Fruit fly (Drosophila melanogaster) whole organism, wandering third instar larva: ENCODE data around the gene lectin-21Cb.
A peak's percentile ranks its signal among the peaks of the same experiment; 100 is the strongest.

Experiments
- Abd-B ChIP-seq: fragments of >200 bp; optimal IDR thresholded peaks from 2 replicates; lab custom pipeline; 2017; ENCODE audit warnings: missing biosample characterization, missing genetic modification characterization
- CG32264 ChIP-seq: fragments of 200-800 bp; sonication (Bioruptor generic); optimal IDR thresholded peaks from 2 replicates; lab custom pipeline; 2016; ENCODE audit warnings: missing biosample characterization, missing genetic modification characterization
- CG9705 ChIP-seq: fragments of 200-800 bp; sonication (Bioruptor generic); optimal IDR thresholded peaks from 2 replicates; lab custom pipeline; 2018; ENCODE audit warnings: missing biosample characterization, mild to moderate bottlenecking, missing genetic modification characterization
- CrebA ChIP-seq: fragments of 200-800 bp; sonication (Bioruptor generic); optimal IDR thresholded peaks from 2 replicates; lab custom pipeline; 2016; ENCODE audit warnings: missing biosample characterization, mild to moderate bottlenecking, missing genetic modification characterization, borderline replicate concordance
- Dfd ChIP-seq: fragments of >200 bp; optimal IDR thresholded peaks from 2 replicates; lab custom pipeline; 2017; ENCODE audit warnings: missing biosample characterization, missing genetic modification characterization
- Dif ChIP-seq: fragments of 200-275, 200-300 bp; sonication (Bioruptor generic); optimal IDR thresholded peaks from 2 replicates; lab custom pipeline; 2018; ENCODE audit warnings: missing biosample characterization, missing genetic modification characterization; ENCODE audit not compliant: partially characterized antibody
- HLH106 ChIP-seq: fragments of 200-800 bp; optimal IDR thresholded peaks from 3 replicates; lab custom pipeline; 2019; ENCODE audit warnings: missing biosample characterization, mild to moderate bottlenecking, missing genetic modification characterization, moderate library complexity
- Hr78 ChIP-seq: fragments of >200 bp; optimal IDR thresholded peaks from 2 replicates; lab custom pipeline; 2017; ENCODE audit warnings: missing biosample characterization, missing genetic modification characterization
- Hr83 ChIP-seq: fragments of 200-300 bp; sonication (Bioruptor generic); optimal IDR thresholded peaks from 2 replicates; lab custom pipeline; 2016; ENCODE audit warnings: missing biosample characterization, mild to moderate bottlenecking, missing genetic modification characterization, moderate library complexity; ENCODE audit not compliant: poor library complexity, severe bottlenecking
- Jra ChIP-seq: sonication (Bioruptor generic); optimal IDR thresholded peaks from 2 replicates; lab custom pipeline; 2016; ENCODE audit warnings: missing biosample characterization, missing genetic modification characterization
- Mio ChIP-seq: sonication (Bioruptor generic); optimal IDR thresholded peaks from 2 replicates; lab custom pipeline; 2016; ENCODE audit warnings: missing biosample characterization, missing genetic modification characterization
- Myc ChIP-seq: fragments of >200 bp; optimal IDR thresholded peaks from 2 replicates; lab custom pipeline; 2017
- OdsH ChIP-seq: fragments of 200-800 bp; sonication (Bioruptor generic); optimal IDR thresholded peaks from 2 replicates; lab custom pipeline; 2016; ENCODE audit warnings: missing biosample characterization, mild to moderate bottlenecking, missing genetic modification characterization
- Rel ChIP-seq, 2 experiments: fragments of 200-800 bp; sonication (Bioruptor generic) in 1 of 2; optimal IDR thresholded peaks; 2 replicates in 1 of 2; 3 replicates in 1 of 2; lab custom pipeline; 2016 to 2019; ENCODE audit warnings: mild to moderate bottlenecking in 2 of 2, missing biosample characterization in 2 of 2, missing genetic modification characterization in 2 of 2, moderate library complexity in 1 of 2
- Sp1 ChIP-seq: fragments of 200-800 bp; sonication (Bioruptor generic); optimal IDR thresholded peaks from 3 replicates; lab custom pipeline; 2019; ENCODE audit warnings: missing biosample characterization, mild to moderate bottlenecking, missing genetic modification characterization, moderate library complexity
- Vsx2 ChIP-seq: fragments of 200-300, 225-300 bp; sonication (Bioruptor generic); optimal IDR thresholded peaks from 2 replicates; lab custom pipeline; 2018; ENCODE audit warnings: missing biosample characterization, missing genetic modification characterization; ENCODE audit not compliant: partially characterized antibody
- br ChIP-seq: fragments of 200-800 bp; sonication (Bioruptor generic); optimal IDR thresholded peaks from 2 replicates; lab custom pipeline; 2016; ENCODE audit warnings: missing biosample characterization, missing genetic modification characterization
- brk ChIP-seq: fragments of 200-800 bp; sonication (Bioruptor generic); optimal IDR thresholded peaks from 2 replicates; lab custom pipeline; 2016; ENCODE audit warnings: missing biosample characterization, mild to moderate bottlenecking, missing genetic modification characterization
- dl ChIP-seq, 2 experiments: fragments of 175-275, 200-275 bp in 1 of 2; fragments of 200-275 bp in 1 of 2; sonication (Bioruptor generic); optimal IDR thresholded peaks; lab custom pipeline; 2018; ENCODE audit warnings: mild to moderate bottlenecking in 2 of 2, missing biosample characterization in 2 of 2, missing genetic modification characterization in 2 of 2, moderate library complexity in 2 of 2; ENCODE audit not compliant: partially characterized antibody in 2 of 2, insufficient read depth in 1 of 2
- dsf ChIP-seq: sonication (Bioruptor generic); optimal IDR thresholded peaks from 2 replicates; lab custom pipeline; 2016; ENCODE audit warnings: missing biosample characterization, missing genetic modification characterization, borderline replicate concordance
- ey ChIP-seq: fragments of 200-800 bp; sonication (Bioruptor generic); optimal IDR thresholded peaks from 2 replicates; lab custom pipeline; 2016; ENCODE audit warnings: missing biosample characterization, missing genetic modification characterization
- foxo ChIP-seq, 2 experiments: fragments of 200-800 bp; sonication (Bioruptor generic); optimal IDR thresholded peaks; 2 replicates in 1 of 2; 3 replicates in 1 of 2; lab custom pipeline; 2016 to 2017; ENCODE audit warnings: missing biosample characterization in 2 of 2, missing genetic modification characterization in 2 of 2
- fru ChIP-seq: fragments of 200-800 bp; sonication (Bioruptor generic); optimal IDR thresholded peaks from 3 replicates; lab custom pipeline; 2016; ENCODE audit warnings: missing biosample characterization, mild to moderate bottlenecking, missing genetic modification characterization
- h ChIP-seq: fragments of 200-800 bp; sonication (Bioruptor generic); optimal IDR thresholded peaks from 3 replicates; lab custom pipeline; 2016; ENCODE audit warnings: missing biosample characterization, mild to moderate bottlenecking, missing genetic modification characterization
- jim ChIP-seq: fragments of 175-275, 200-325 bp; sonication (Bioruptor generic); optimal IDR thresholded peaks from 2 replicates; lab custom pipeline; 2016; ENCODE audit warnings: missing biosample characterization, mild to moderate bottlenecking, missing genetic modification characterization
- lola ChIP-seq: fragments of >200 bp; optimal IDR thresholded peaks from 2 replicates; lab custom pipeline; 2017; ENCODE audit warnings: missing biosample characterization, missing genetic modification characterization
- pan ChIP-seq: fragments of >200 bp; optimal IDR thresholded peaks from 2 replicates; lab custom pipeline; 2017
- psq ChIP-seq: fragments of 200-800 bp; sonication (Bioruptor generic); optimal IDR thresholded peaks from 3 replicates; lab custom pipeline; 2017; ENCODE audit warnings: missing biosample characterization, mild to moderate bottlenecking, missing genetic modification characterization, moderate library complexity
- rgr ChIP-seq: fragments of 200-800 bp; sonication (Bioruptor generic); optimal IDR thresholded peaks from 3 replicates; lab custom pipeline; 2016; ENCODE audit warnings: missing biosample characterization, mild to moderate bottlenecking, missing genetic modification characterization
- sv ChIP-seq: fragments of 200-800 bp; sonication (Bioruptor generic); optimal IDR thresholded peaks from 3 replicates; lab custom pipeline; 2016; ENCODE audit warnings: missing biosample characterization, missing genetic modification characterization
- tai ChIP-seq: sonication (Bioruptor generic); optimal IDR thresholded peaks from 2 replicates; lab custom pipeline; 2016; ENCODE audit warnings: missing biosample characterization, missing genetic modification characterization
- usp ChIP-seq: fragments of >200 bp; optimal IDR thresholded peaks from 2 replicates; lab custom pipeline; 2017; ENCODE audit warnings: missing biosample characterization, missing genetic modification characterization
- woc ChIP-seq: sonication (Bioruptor generic); optimal IDR thresholded peaks from 2 replicates; lab custom pipeline; 2016; ENCODE audit warnings: missing biosample characterization, mild to moderate bottlenecking, missing genetic modification characterization

lectin-21Cb gene

DNA sequence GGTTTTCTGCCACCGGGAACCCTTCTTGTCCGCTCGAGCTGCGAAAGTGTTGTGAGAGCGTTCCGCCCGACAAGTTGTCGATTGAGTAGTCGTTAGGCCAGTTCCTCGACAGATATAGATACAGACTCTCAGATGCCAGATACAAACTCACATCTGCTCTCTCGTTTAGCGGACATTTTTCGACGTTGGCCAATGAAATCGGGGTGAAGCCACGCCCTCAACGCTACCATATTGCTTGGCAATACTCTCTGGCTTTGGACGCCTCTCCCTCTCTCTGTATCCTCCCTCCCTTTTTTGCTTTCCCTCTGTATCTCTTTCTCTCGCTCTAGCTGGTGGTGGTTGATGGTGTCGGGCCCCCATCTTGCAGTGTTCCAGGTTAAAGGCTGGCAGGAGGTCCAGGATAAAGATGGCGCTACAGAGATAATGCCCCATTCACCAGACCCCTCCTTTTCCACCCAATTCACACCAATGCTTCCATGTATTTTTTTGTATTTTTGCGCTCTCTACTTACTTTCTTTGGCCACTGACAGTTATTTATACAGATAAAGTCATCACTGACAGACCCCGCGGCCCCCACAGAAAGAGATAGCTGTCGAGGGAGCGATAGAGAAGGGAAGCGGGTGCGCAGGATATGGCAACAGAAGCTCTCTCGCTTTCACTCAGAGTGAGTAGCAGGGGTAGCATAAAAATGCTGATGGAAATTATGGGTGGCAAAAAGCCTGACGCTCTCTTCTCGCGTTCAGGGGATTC, 26.2 kb downstream of the lectin-21Cb start, which contains the start of gene Gsc:
Gsc (minus strand) TSS at position 51 of the 750 bp plus-strand sequence.
- no peak for TF ChIP-seq lola
- TF ChIP-seq pan (lab: Kevin White, UChicago), result no peak
- TF ChIP-seq Vsx2 (GFP tag; lab: Kevin White, UChicago), result no peak
- no peak for TF ChIP-seq sv (GFP tag; lab: Kevin White, UChicago)
- TF ChIP-seq Sp1 (GFP tag; lab: Kevin White, UChicago), result no peak
- peak; percentile 87 for TF ChIP-seq Dif
- TF ChIP-seq dl (GFP tag; optimal IDR thresholded peaks at IDR 0.05; lab: Kevin White, UChicago; ENCODE audit: insufficient read depth in 1 of 2, partially characterized antibody in 2 of 2), result peak; percentile 66 to 85

DNA sequence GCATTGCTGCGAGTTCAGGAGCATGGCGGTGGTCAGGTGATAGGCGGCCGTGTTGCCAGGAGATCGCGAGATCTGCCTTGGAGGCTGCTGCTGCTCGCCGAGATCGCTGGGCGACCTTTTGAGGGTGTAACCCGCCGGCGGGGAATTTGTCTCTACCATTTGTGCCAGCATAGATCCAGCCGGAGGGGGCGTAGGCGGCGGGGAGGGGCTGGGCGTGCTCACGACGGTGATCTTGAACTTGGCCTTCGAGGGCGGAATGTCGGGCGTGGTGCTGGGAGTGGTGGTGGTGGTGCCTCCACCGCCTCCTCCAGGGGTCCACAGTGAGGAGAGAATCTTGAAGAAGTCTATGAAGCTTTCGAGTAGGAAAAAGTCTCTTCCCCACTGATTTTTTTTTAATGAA, 27.0 kb downstream of the lectin-21Cb start:
- TF ChIP-seq Dfd (GFP tag; lab: Kevin White, UChicago) (peak; percentile 91), h (no peak), Mio (GFP tag; lab: Kevin White, UChicago) (no peak)

DNA sequence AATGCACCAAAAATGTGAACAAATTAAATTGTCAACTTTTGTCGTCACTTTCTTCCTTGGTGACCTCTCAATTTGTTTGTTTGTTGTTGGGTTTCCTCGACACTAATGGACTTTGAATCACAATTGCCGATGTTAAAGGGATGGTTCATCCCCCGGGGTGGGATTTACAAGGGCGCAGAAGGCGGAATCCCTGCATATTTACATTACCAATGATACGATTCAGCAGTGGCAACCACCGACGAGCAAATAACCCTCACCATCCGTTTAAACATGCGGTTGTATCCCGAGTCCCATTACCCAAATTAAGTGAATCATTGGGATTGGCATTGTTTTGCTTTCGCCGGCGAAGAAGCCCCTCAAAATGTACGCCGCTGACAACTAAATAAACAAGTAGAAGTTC, 29.5 kb downstream of the lectin-21Cb start:
- TF ChIP-seq Jra (GFP tag; lab: Kevin White, UChicago), result no peak
- TF ChIP-seq usp (GFP tag; lab: Kevin White, UChicago), result no peak

DNA sequence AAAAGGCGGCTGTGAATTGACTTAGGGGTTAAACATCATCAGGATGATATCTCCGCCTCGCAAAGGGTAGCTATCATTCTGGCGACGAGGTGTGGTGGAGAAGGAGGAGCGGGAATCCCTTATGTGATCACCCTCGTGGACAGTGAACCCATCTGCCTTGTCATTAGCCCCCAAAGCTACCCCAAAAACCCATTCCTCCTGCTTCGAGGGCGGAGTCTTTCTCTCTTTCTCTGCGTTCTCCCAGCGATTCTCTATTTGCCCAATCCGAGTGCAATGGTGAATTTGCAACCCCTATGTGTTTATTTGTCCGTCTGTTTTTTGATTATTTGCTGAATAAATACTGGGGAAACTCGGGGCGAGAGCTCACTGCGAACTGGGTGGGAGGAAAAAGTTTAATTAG, 35.7 kb downstream of the lectin-21Cb start:
- TF ChIP-seq sv (GFP tag; lab: Kevin White, UChicago), result no peak
- TF ChIP-seq Vsx2 (GFP tag; lab: Kevin White, UChicago), result peak; percentile 41
- TF ChIP-seq, all 38 proteins: peak for 1

DNA sequence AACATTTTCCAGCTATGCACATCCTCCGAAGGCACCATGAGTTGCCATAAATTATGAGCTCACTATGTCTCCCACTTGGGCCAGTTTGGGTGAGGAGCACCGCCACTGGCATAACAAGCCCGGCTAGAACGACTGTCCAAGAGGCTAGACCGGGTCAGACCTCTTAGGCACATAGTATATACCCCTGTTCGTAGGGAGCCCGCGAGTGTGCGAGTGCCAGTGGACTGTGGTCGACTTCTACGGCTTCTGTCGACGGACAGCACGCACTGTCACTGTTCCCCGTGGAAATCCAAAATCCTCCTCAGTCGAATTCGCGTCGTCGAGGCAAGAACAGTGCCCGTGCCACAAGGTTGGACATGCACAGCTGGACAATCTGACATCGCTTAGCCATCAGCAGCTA, 43.8 kb downstream of the lectin-21Cb start, which contains the start of gene Pph13:
Pph13 (plus strand) TSS at position 301 of the 400 bp plus-strand sequence.
- TF ChIP-seq Vsx2 (GFP tag; lab: Kevin White, UChicago) (no peak), dsf (GFP tag; lab: Kevin White, UChicago) (no peak), rgr (no peak), jim (GFP tag; lab: Kevin White, UChicago) (no peak), Myc (lab: Kevin White, UChicago) (no peak), woc (no peak), CG32264 (GFP tag; lab: Kevin White, UChicago) (no peak), usp (GFP tag; lab: Kevin White, UChicago) (no peak), CrebA (GFP tag; lab: Kevin White, UChicago) (no peak)
- TF ChIP-seq, all 38 proteins: peak for 0

- TF ChIP-seq Mio (GFP tag; lab: Kevin White, UChicago) (no peak), jim (GFP tag; lab: Kevin White, UChicago) (no peak), Myc (lab: Kevin White, UChicago) (peak; percentile 73)
These were observed 44.3 kb downstream of the lectin-21Cb start, which contains the start of gene Ptth for dm6 chr2L:576559-577184. Gene Ptth, minus strand, starts transcription at chr2L:576896.

- TF ChIP-seq foxo (GFP tag; optimal IDR thresholded peaks at IDR 0.05; lab: Kevin White, UChicago) (peak in 1 of 2 experiments; percentile 89), Dfd (GFP tag; lab: Kevin White, UChicago) (no peak), br (GFP tag; lab: Kevin White, UChicago) (peak; percentile 87), Hr83 (GFP tag; lab: Kevin White, UChicago) (peak; percentile 69), h (peak; percentile 91), tai (GFP tag; lab: Kevin White, UChicago) (no peak), Hr78 (GFP tag; lab: Kevin White, UChicago) (no peak), Rel (GFP tag; optimal IDR thresholded peaks at IDR 0.05; lab: Kevin White, UChicago) (no peak), Rel (tag; optimal IDR thresholded peaks at IDR 0.05; lab: Kevin White, UChicago) (peak; percentile 75), Mio (GFP tag; lab: Kevin White, UChicago) (peak; percentile 64), ey (peak; percentile 78), Abd-B (GFP tag; lab: Kevin White, UChicago) (no peak), Dif (no peak), HLH106 (tag; lab: Kevin White, UChicago) (peak; percentile 87), brk (GFP tag; lab: Kevin White, UChicago) (no peak), sv (GFP tag; lab: Kevin White, UChicago) (peak; percentile 92), CG9705 (peak; percentile 80), woc (peak; percentile 94), pan (lab: Kevin White, UChicago) (no peak), Myc (lab: Kevin White, UChicago) (peak; percentile 99), fru (GFP tag; lab: Kevin White, UChicago) (peak; percentile 89), CG32264 (GFP tag; lab: Kevin White, UChicago) (peak; percentile 62), OdsH (GFP tag; lab: Kevin White, UChicago) (peak; percentile 81), psq (peak; percentile 73), usp (GFP tag; lab: Kevin White, UChicago) (no peak), Sp1 (GFP tag; lab: Kevin White, UChicago) (peak; percentile 84)
These were observed 46.8 kb downstream of the lectin-21Cb start, which contains the start of the genes Ipk2 and cold for dm6 chr2L:574226-574625. Gene Ipk2, minus strand, starts transcription at chr2L:574264. Gene cold, plus strand, starts transcription at chr2L:574291.
